Fruit fly (Drosophila melanogaster): ENCODE data around the gene Sgt.

Sgt gene

DNA sequence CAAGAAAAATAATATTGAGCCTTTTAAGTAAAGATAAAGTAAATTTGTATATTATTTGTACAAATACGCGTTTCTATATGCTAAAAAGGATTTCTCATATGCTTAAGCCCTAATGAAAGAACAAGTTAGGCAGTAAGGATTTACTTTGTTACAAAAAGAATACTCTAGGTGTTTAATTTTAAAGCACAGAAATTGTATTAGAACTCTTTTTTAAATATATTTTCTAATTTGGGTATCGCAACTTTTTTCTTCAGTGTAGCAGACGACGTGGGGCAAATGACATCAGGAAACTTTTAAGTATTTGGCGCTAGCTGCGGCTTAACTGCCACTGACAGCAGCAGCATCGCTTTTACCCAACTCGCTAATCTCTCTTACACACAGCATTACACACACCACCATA, 49.3 kb upstream of the Sgt start (continued):
- TF ChIP-seq CG4282 (GFP tag; optimal IDR thresholded peaks at IDR 0.05): no peak
- no peak for TF ChIP-seq CG7928 (GFP tag; optimal IDR thresholded peaks at IDR 0.05)
- peak; percentile 39 for TF ChIP-seq gem (tag; optimal IDR thresholded peaks at IDR 0.05)
- TF ChIP-seq lab (GFP tag; optimal IDR thresholded peaks at IDR 0.05): peak; percentile 28
- TF ChIP-seq oc (tag; optimal IDR thresholded peaks at IDR 0.05): peak; percentile 13
- no peak for TF ChIP-seq ash1 (GFP tag; optimal IDR thresholded peaks at IDR 0.05)
- no peak for TF ChIP-seq HmgD (GFP tag; optimal IDR thresholded peaks at IDR 0.05)
- no peak for TF ChIP-seq cg (GFP tag; optimal IDR thresholded peaks at IDR 0.05)
- TF ChIP-seq Tbp (GFP tag; optimal IDR thresholded peaks at IDR 0.05): no peak
- no peak for TF ChIP-seq fd102C (GFP tag; optimal IDR thresholded peaks at IDR 0.05)
- peak; percentile 28 for TF ChIP-seq Hmr (GFP tag; optimal IDR thresholded peaks at IDR 0.05)
- TF ChIP-seq HHEX (GFP tag; optimal IDR thresholded peaks at IDR 0.05): no peak
- TF ChIP-seq unc-4 (GFP tag; IDR thresholded peaks at IDR 0.05; ENCODE audit: partially characterized antibody): no peak
- no peak for TF ChIP-seq Xrp1 (GFP tag; IDR thresholded peaks at IDR 0.05)
- peak; percentile 38 for TF ChIP-seq dmrt99B (tag; optimal IDR thresholded peaks at IDR 0.05)
- TF ChIP-seq sc (optimal IDR thresholded peaks at IDR 0.05): no peak
- no peak for TF ChIP-seq sc (GFP tag; optimal IDR thresholded peaks at IDR 0.05)
- TF ChIP-seq Dbx (GFP tag; IDR thresholded peaks at IDR 0.05): no peak
- TF ChIP-seq CG12391 (tag; optimal IDR thresholded peaks at IDR 0.05): no peak
- no peak for TF ChIP-seq ftz-f1 (GFP tag; optimal IDR thresholded peaks at IDR 0.05)
- TF ChIP-seq MBD-R2 (GFP tag; IDR thresholded peaks at IDR 0.05): no peak
- TF ChIP-seq sima (GFP tag; optimal IDR thresholded peaks at IDR 0.05): no peak
- TF ChIP-seq CG1233 (GFP tag; optimal IDR thresholded peaks at IDR 0.05): no peak
- TF ChIP-seq B-H1 (GFP tag; IDR thresholded peaks at IDR 0.05): no peak
- no peak for TF ChIP-seq CG12236 (GFP tag; optimal IDR thresholded peaks at IDR 0.05)
- peak; percentile 61 for TF ChIP-seq Med (GFP tag)
- no peak for TF ChIP-seq CG15514 (GFP tag; optimal IDR thresholded peaks at IDR 0.05)
- no peak for TF ChIP-seq CG5245 (GFP tag; optimal IDR thresholded peaks at IDR 0.05)
- TF ChIP-seq Scr (GFP tag; IDR thresholded peaks at IDR 0.05; ENCODE audit: partially characterized antibody): no peak
- no peak for TF ChIP-seq ci (GFP tag; IDR thresholded peaks at IDR 0.05)
- no peak for TF ChIP-seq GATAe (GFP tag; conservative IDR thresholded peaks at IDR 0.05)
- no peak for TF ChIP-seq CG11456 (GFP tag; IDR thresholded peaks at IDR 0.05)
- TF ChIP-seq CG9727 (GFP tag; optimal IDR thresholded peaks at IDR 0.05): no peak
- no peak for TF ChIP-seq CG8478 (optimal IDR thresholded peaks at IDR 0.05)
- no peak for TF ChIP-seq bcd (GFP tag; optimal IDR thresholded peaks at IDR 0.05)

DNA sequence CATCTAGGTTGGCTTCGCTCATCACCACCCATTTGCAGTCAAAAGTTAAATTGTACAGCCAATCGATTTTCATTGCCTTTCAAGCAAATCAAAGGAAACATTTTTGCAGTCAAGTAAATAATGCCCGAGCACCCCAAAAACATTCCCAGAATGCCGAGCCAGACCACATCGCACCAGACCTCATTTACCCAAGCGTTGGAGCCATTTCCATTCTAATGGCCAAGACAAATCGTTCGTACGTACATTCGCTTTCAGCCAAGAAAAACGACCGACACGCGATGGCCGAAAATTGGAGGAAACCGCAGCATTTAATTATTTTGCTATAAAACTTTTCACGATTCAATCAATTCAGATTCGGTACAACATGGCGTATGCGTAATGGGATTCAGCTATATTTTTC, 46.4 kb upstream of the Sgt start:
- TF ChIP-seq her (GFP tag; optimal IDR thresholded peaks at IDR 0.05): no peak
- peak; percentile 76 for TF ChIP-seq sd (tag; optimal IDR thresholded peaks at IDR 0.05)
- no peak for TF ChIP-seq gem (tag; optimal IDR thresholded peaks at IDR 0.05)
- TF ChIP-seq abd-A (tag; optimal IDR thresholded peaks at IDR 0.05): peak; percentile 2
- peak; percentile 96 for TF ChIP-seq CG2199 (GFP tag; IDR thresholded peaks at IDR 0.05)
- no peak for TF ChIP-seq Rfx (GFP tag; IDR thresholded peaks at IDR 0.05)
- TF ChIP-seq ci (GFP tag; IDR thresholded peaks at IDR 0.05): 0 out of 3 replicates have a peak, but pooled peaks have one; percentile 6
- TF ChIP-seq CG15601 (tag; optimal IDR thresholded peaks at IDR 0.05): no peak
- no peak for TF ChIP-seq vvl (GFP tag; IDR thresholded peaks at IDR 0.05)
- no peak for TF ChIP-seq CG15479 (GFP tag; optimal IDR thresholded peaks at IDR 0.05)
- peak in 1 of 2 experiments; percentile 0 for TF ChIP-seq Pdp1 (GFP tag; optimal IDR thresholded peaks at IDR 0.05)
- TF ChIP-seq CG7372 (GFP tag; IDR thresholded peaks at IDR 0.05): peak; percentile 67
- no peak for TF ChIP-seq emc (GFP tag; optimal IDR thresholded peaks at IDR 0.05)
- TF ChIP-seq CG12769 (tag; optimal IDR thresholded peaks at IDR 0.05): peak; percentile 40
- no peak for TF ChIP-seq CG32767 (GFP tag; IDR thresholded peaks at IDR 0.05)
- TF ChIP-seq CG5953 (GFP tag; IDR thresholded peaks at IDR 0.05): no peak
- TF ChIP-seq ash1 (GFP tag; optimal IDR thresholded peaks at IDR 0.05): no peak
- no peak for TF ChIP-seq en (GFP tag; optimal IDR thresholded peaks at IDR 0.05)
- no peak for TF ChIP-seq CG8944 (GFP tag; optimal IDR thresholded peaks at IDR 0.05)
- TF ChIP-seq zen2 (GFP tag; IDR thresholded peaks at IDR 0.05; ENCODE audit: partially characterized antibody): no peak
- no peak for TF ChIP-seq Side (GFP tag; optimal IDR thresholded peaks at IDR 0.05)
- no peak for TF ChIP-seq sens (GFP tag)
